Fruit fly (Drosophila melanogaster) whole organism, embryonic: Measurements from ENCODE around the gene CG13842.
A peak's percentile ranks its signal among the peaks of the same experiment; 100 is the strongest.

Experiments used
- B-H2 ChIP-seq: fragments of 200-800 bp; sonication (Bioruptor generic); optimal IDR thresholded peaks from 2 replicates; lab custom pipeline; 2018; ENCODE audit warnings: missing biosample characterization, mild to moderate bottlenecking, missing genetic modification characterization
- BtbVII ChIP-seq: fragments of 200-800 bp; sonication (Bioruptor generic); optimal IDR thresholded peaks from 3 replicates; lab custom pipeline; 2017; ENCODE audit warnings: missing biosample characterization, mild to moderate bottlenecking, missing genetic modification characterization
- C15 ChIP-seq: fragments of 200-800 bp; sonication (Bioruptor generic); IDR thresholded peaks from 3 replicates; pipeline ENCODE4 v1.3.6; 2022; ENCODE audit warnings: missing biosample characterization, missing genetic modification characterization
- CG10462 ChIP-seq: fragments of 200-800 bp; sonication (Bioruptor generic); optimal IDR thresholded peaks from 2 replicates; lab custom pipeline; 2016; ENCODE audit warnings: missing biosample characterization, missing genetic modification characterization
- CG10979 ChIP-seq: fragments of 200-800 bp; sonication (Bioruptor generic); optimal IDR thresholded peaks from 2 replicates; lab custom pipeline; 2018; ENCODE audit warnings: missing biosample characterization, mild to moderate bottlenecking, missing genetic modification characterization, moderate library complexity
- CG12299 ChIP-seq: fragments of 200-800 bp; sonication (Bioruptor generic); optimal IDR thresholded peaks from 2 replicates; lab custom pipeline; 2018; ENCODE audit warnings: missing biosample characterization, mild to moderate bottlenecking, missing genetic modification characterization
- CG12391 ChIP-seq: fragments of 200-800 bp; sonication (Bioruptor generic); optimal IDR thresholded peaks from 3 replicates; lab custom pipeline; 2018; ENCODE audit warnings: missing biosample characterization, mild to moderate bottlenecking, missing genetic modification characterization, moderate library complexity
- CG13123 ChIP-seq: fragments of 200-800 bp; sonication (Bioruptor generic); optimal IDR thresholded peaks from 2 replicates; lab custom pipeline; 2016; ENCODE audit warnings: missing biosample characterization, missing genetic modification characterization
- CG13296 ChIP-seq: fragments of 200-800 bp; sonication (Bioruptor generic); optimal IDR thresholded peaks from 3 replicates; lab custom pipeline; 2018; ENCODE audit warnings: missing biosample characterization, mild to moderate bottlenecking, missing genetic modification characterization
- CG13424 ChIP-seq: fragments of 200-800 bp; sonication (Bioruptor generic); optimal IDR thresholded peaks from 2 replicates; lab custom pipeline; 2019; ENCODE audit warnings: missing biosample characterization, mild to moderate bottlenecking, missing genetic modification characterization, moderate library complexity
- CG15479 ChIP-seq: fragments of 200-800 bp; sonication (Bioruptor generic); optimal IDR thresholded peaks from 3 replicates; lab custom pipeline; 2019; ENCODE audit warnings: missing biosample characterization, mild to moderate bottlenecking, missing genetic modification characterization, moderate library complexity
- CG15514 ChIP-seq: fragments of 200-800 bp; sonication (Bioruptor generic); optimal IDR thresholded peaks from 3 replicates; lab custom pipeline; 2017; ENCODE audit warnings: missing biosample characterization, missing genetic modification characterization, mild to moderate bottlenecking, moderate library complexity, missing genetic modification reagents
- CG17802 ChIP-seq: fragments of 200-800 bp; sonication (Bioruptor generic); optimal IDR thresholded peaks from 2 replicates; lab custom pipeline; 2018; ENCODE audit warnings: missing biosample characterization, mild to moderate bottlenecking, missing genetic modification characterization, moderate library complexity
- CG18262 ChIP-seq: fragments of 200-800 bp; optimal IDR thresholded peaks from 3 replicates; lab custom pipeline; 2019; ENCODE audit warnings: missing biosample characterization, mild to moderate bottlenecking, missing genetic modification characterization, moderate library complexity
- CG2129 ChIP-seq: fragments of 200-800 bp; sonication (Bioruptor generic); IDR thresholded peaks from 2 replicates; pipeline ENCODE4 v1.3.6; 2022; ENCODE audit warnings: missing biosample characterization, missing genetic modification characterization; ENCODE audit not compliant: partially characterized antibody
- CG2875 ChIP-seq: fragments of 200-800 bp; sonication (Bioruptor generic); optimal IDR thresholded peaks from 2 replicates; lab custom pipeline; 2017; ENCODE audit warnings: missing biosample characterization, mild to moderate bottlenecking, missing genetic modification characterization, missing genetic modification reagents
- CG32772 ChIP-seq: fragments of 200-800 bp; sonication (Bioruptor generic); IDR thresholded peaks from 2 replicates; pipeline ENCODE4 v1.3.6; 2022; ENCODE audit warnings: missing biosample characterization, missing genetic modification characterization
- CG33557 ChIP-seq: fragments of 200-800 bp; sonication (Bioruptor generic); optimal IDR thresholded peaks from 2 replicates; lab custom pipeline; 2019; ENCODE audit warnings: missing biosample characterization, mild to moderate bottlenecking, missing genetic modification characterization, moderate library complexity
- CG4282 ChIP-seq: fragments of 200-800 bp; sonication (Bioruptor generic); optimal IDR thresholded peaks from 2 replicates; lab custom pipeline; 2016; ENCODE audit warnings: missing biosample characterization, missing genetic modification characterization
- CG6813 ChIP-seq: fragments of 200-800 bp; sonication (Bioruptor generic); optimal IDR thresholded peaks from 2 replicates; lab custom pipeline; 2017; ENCODE audit warnings: missing biosample characterization, missing genetic modification characterization, mild to moderate bottlenecking, moderate library complexity, missing genetic modification reagents
- CG7928 ChIP-seq: fragments of 200-800 bp; sonication (Bioruptor generic); optimal IDR thresholded peaks from 2 replicates; lab custom pipeline; 2017; ENCODE audit warnings: missing biosample characterization, mild to moderate bottlenecking, missing genetic modification characterization
- CG8281 ChIP-seq: fragments of 200-800 bp; sonication (Bioruptor generic); optimal IDR thresholded peaks from 2 replicates; lab custom pipeline; 2018; ENCODE audit warnings: missing biosample characterization, mild to moderate bottlenecking, missing genetic modification characterization, moderate library complexity
- CG9932 ChIP-seq: fragments of 200-800 bp; sonication (Bioruptor generic); IDR thresholded peaks from 2 replicates; pipeline ENCODE4 v1.3.6; 2022; ENCODE audit warnings: missing biosample characterization, missing genetic modification characterization
- D19A ChIP-seq: fragments of 200-800 bp; optimal IDR thresholded peaks from 3 replicates; lab custom pipeline; 2019; ENCODE audit warnings: missing biosample characterization, mild to moderate bottlenecking, missing genetic modification characterization, moderate library complexity
- Hr3 ChIP-seq: fragments of 200-800 bp; sonication (Bioruptor generic); optimal IDR thresholded peaks from 3 replicates; lab custom pipeline; 2016; ENCODE audit warnings: missing biosample characterization, missing genetic modification characterization
- NfI ChIP-seq: fragments of 200-800 bp; sonication (Bioruptor generic); optimal IDR thresholded peaks from 3 replicates; lab custom pipeline; 2018; ENCODE audit warnings: missing biosample characterization, mild to moderate bottlenecking, missing genetic modification characterization, moderate library complexity
- Oaz ChIP-seq: fragments of 200-800 bp; sonication (Bioruptor generic); IDR thresholded peaks from 2 replicates; pipeline ENCODE4 v1.3.6; 2022; ENCODE audit warnings: missing biosample characterization, missing genetic modification characterization
- Oli ChIP-seq: fragments of 200-800 bp; sonication (Bioruptor generic); optimal IDR thresholded peaks from 2 replicates; lab custom pipeline; 2018; ENCODE audit warnings: missing biosample characterization, mild to moderate bottlenecking, missing genetic modification characterization, moderate library complexity
- Sox100B ChIP-seq: fragments of 200-800 bp; sonication (Bioruptor generic); optimal IDR thresholded peaks from 3 replicates; lab custom pipeline; 2018; ENCODE audit warnings: missing biosample characterization, mild to moderate bottlenecking, missing genetic modification characterization
- Spps ChIP-seq: fragments of 200-800 bp; sonication (Bioruptor generic); optimal IDR thresholded peaks from 2 replicates; lab custom pipeline; 2018; ENCODE audit warnings: missing biosample characterization, mild to moderate bottlenecking, missing genetic modification characterization
- Stat92E ChIP-seq, 3 experiments: fragments of >200 bp in 2 of 3; fragments of 200-800 bp in 1 of 3; sonication (Bioruptor generic) in 1 of 3; optimal IDR thresholded peaks; 2 replicates each; lab custom pipeline; 2017 to 2019; ENCODE audit warnings: missing biosample characterization in 3 of 3, missing genetic modification characterization in 3 of 3, mild to moderate bottlenecking in 1 of 3, moderate library complexity in 1 of 3
- al ChIP-seq: fragments of 200-800 bp; sonication (Bioruptor generic); IDR thresholded peaks from 2 replicates; pipeline ENCODE4 v1.3.6; 2022; ENCODE audit warnings: missing biosample characterization, missing genetic modification characterization
- ap ChIP-seq: fragments of 200-800 bp; sonication (Bioruptor generic); IDR thresholded peaks from 2 replicates; pipeline ENCODE4 v1.3.6; 2022; ENCODE audit warnings: missing biosample characterization, missing genetic modification characterization
- az2 ChIP-seq: fragments of 200-800 bp; sonication (Bioruptor generic); optimal IDR thresholded peaks from 3 replicates; lab custom pipeline; 2016; ENCODE audit warnings: missing biosample characterization, missing genetic modification characterization
- chinmo ChIP-seq: fragments of 200-800 bp; sonication (Bioruptor generic); IDR thresholded peaks from 4 replicates; pipeline ENCODE4 v1.3.6; 2022; ENCODE audit warnings: missing biosample characterization, missing genetic modification characterization; ENCODE audit not compliant: partially characterized antibody
- dm ChIP-seq: fragments of 200-800 bp; sonication (Bioruptor generic); optimal IDR thresholded peaks from 3 replicates; lab custom pipeline; 2016; ENCODE audit warnings: missing biosample characterization, missing genetic modification characterization
- ftz-f1 ChIP-seq: fragments of 200-800 bp; sonication (Bioruptor generic); optimal IDR thresholded peaks from 2 replicates; lab custom pipeline; 2016; ENCODE audit warnings: missing biosample characterization, missing genetic modification characterization
- kay ChIP-seq: fragments of 200-800 bp; sonication (Bioruptor generic); optimal IDR thresholded peaks from 2 replicates; lab custom pipeline; 2016; ENCODE audit warnings: missing biosample characterization, missing genetic modification characterization
- luna ChIP-seq: fragments of 200-800 bp; sonication (Bioruptor generic); optimal IDR thresholded peaks from 2 replicates; lab custom pipeline; 2016; ENCODE audit warnings: missing biosample characterization, missing genetic modification characterization
- mirr ChIP-seq: fragments of 200-800 bp; sonication (Bioruptor generic); optimal IDR thresholded peaks from 3 replicates; lab custom pipeline; 2018; ENCODE audit warnings: missing biosample characterization, mild to moderate bottlenecking, missing genetic modification characterization
- mld ChIP-seq: fragments of 200-800 bp; sonication (Bioruptor generic); IDR thresholded peaks from 3 replicates; pipeline ENCODE4 v1.3.6; 2022; ENCODE audit warnings: missing biosample characterization, missing genetic modification characterization; ENCODE audit not compliant: partially characterized antibody
- pb ChIP-seq: fragments of 200-800 bp; sonication (Bioruptor generic); optimal IDR thresholded peaks from 3 replicates; lab custom pipeline; 2016; ENCODE audit warnings: missing biosample characterization, missing genetic modification characterization
- ranshi ChIP-seq: fragments of 200-800 bp; sonication (Bioruptor generic); IDR thresholded peaks from 2 replicates; pipeline ENCODE4 v1.3.6; 2022; ENCODE audit warnings: missing biosample characterization, missing genetic modification characterization
- salm ChIP-seq: fragments of 200-800 bp; sonication (Bioruptor generic); optimal IDR thresholded peaks from 2 replicates; lab custom pipeline; 2018; ENCODE audit warnings: missing biosample characterization, mild to moderate bottlenecking, missing genetic modification characterization
- sens ChIP-seq: fragments of 200-800 bp; sonication (Bioruptor generic); peaks from one replicate; lab custom pipeline; 2016; ENCODE audit warnings: missing biosample characterization, missing genetic modification characterization
- sna ChIP-seq: fragments of 200-800 bp; sonication (Bioruptor generic); IDR thresholded peaks from 2 replicates; pipeline ENCODE4 v1.3.6; 2022; ENCODE audit warnings: missing biosample characterization, missing genetic modification characterization; ENCODE audit not compliant: partially characterized antibody
- sr ChIP-seq: fragments of 200-800 bp; sonication (Bioruptor generic); IDR thresholded peaks from 3 replicates; pipeline ENCODE4 v1.3.6; 2022; ENCODE audit warnings: missing biosample characterization, missing genetic modification characterization
- stc ChIP-seq: fragments of 200-800 bp; sonication (Bioruptor generic); IDR thresholded peaks from 2 replicates; pipeline ENCODE4 v1.3.6; 2022; ENCODE audit warnings: missing biosample characterization, missing genetic modification characterization
- zfh1 ChIP-seq: fragments of 200-800 bp; sonication (Bioruptor generic); IDR thresholded peaks from 3 replicates; pipeline ENCODE4 v1.3.6; 2022; ENCODE audit warnings: missing biosample characterization, missing genetic modification characterization

The CG13842 gene

DNA sequence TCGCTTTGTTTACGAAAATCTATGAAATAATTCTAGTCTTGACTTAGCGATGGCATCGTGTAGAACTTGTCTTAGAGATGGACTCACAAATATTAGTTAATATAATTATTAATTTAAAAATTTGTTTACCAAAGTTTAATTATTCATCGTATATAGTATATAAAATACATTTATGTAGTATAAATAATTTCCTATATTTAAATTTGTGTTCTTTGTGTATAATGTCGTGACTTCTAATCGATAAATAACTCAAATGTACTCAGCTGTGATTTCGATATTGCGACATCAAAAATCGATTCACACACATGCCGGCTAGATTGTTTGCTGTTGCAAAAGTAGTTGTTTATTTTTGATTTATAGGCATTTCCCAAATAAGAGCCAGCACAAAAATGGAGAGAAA is 16.8 kb downstream of the CG13842 start, which contains the start of the genes wfs1 and Nup133 (continued):
- TF ChIP-seq CG17802 (peak; percentile 14), CG13296 (GFP tag; lab: Kevin White, UChicago) (peak; percentile 70), ranshi (GFP tag; lab: Robert Waterston, UW) (peak; percentile 52; the same call in 1 of the 2 replicates), al (GFP tag; lab: Robert Waterston, UW) (peak; percentile 59; the same call in 1 of the 2 replicates), zfh1 (GFP tag; lab: Robert Waterston, UW) (peak; percentile 65; the same call in 2 of the 3 replicates), BtbVII (GFP tag; lab: Kevin White, UChicago) (peak; percentile 35), CG15514 (GFP tag; lab: Kevin White, UChicago) (peak; percentile 60), sna (GFP tag; lab: Robert Waterston, UW) (peak; percentile 97), stc (0 out of 2 replicates have a peak, but pooled peaks have one; percentile 49), ftz-f1 (GFP tag; lab: Kevin White, UChicago) (no peak), CG6813 (peak; percentile 31), sens (peak; percentile 64), CG9932 (GFP tag; lab: Robert Waterston, UW) (peak; percentile 81), CG13123 (GFP tag; lab: Kevin White, UChicago) (peak; percentile 76), CG7928 (GFP tag; lab: Kevin White, UChicago) (peak; percentile 5), az2 (GFP tag; lab: Kevin White, UChicago) (peak; percentile 76), B-H2 (GFP tag; lab: Kevin White, UChicago) (peak; percentile 77), CG8281 (tag; lab: Kevin White, UChicago) (peak; percentile 13), kay (GFP tag; lab: Kevin White, UChicago) (peak; percentile 55), luna (GFP tag; lab: Kevin White, UChicago) (no peak), CG10979 (tag; lab: Kevin White, UChicago) (peak; percentile 83), chinmo (GFP tag; lab: Robert Waterston, UW) (0 out of 4 replicates have a peak, but pooled peaks have one; percentile 69), Spps (tag; lab: Kevin White, UChicago) (peak; percentile 67), CG32772 (GFP tag; lab: Robert Waterston, UW) (peak; percentile 53; the same call in 1 of the 2 replicates), Stat92E (GFP tag; optimal IDR thresholded peaks at IDR 0.05; lab: Kevin White, UChicago) (peak in 1 of 3 experiments; percentile 57), CG2129 (GFP tag; lab: Robert Waterston, UW) (peak; percentile 59; the same call in 1 of the 2 replicates), C15 (GFP tag; lab: Robert Waterston, UW) (0 out of 3 replicates have a peak, but pooled peaks have one; percentile 48), Sox100B (GFP tag; lab: Kevin White, UChicago) (no peak), CG12391 (peak; percentile 94), ap (GFP tag; lab: Robert Waterston, UW) (no peak), NfI (GFP tag; lab: Kevin White, UChicago) (peak; percentile 63), mld (GFP tag; lab: Robert Waterston, UW) (peak; percentile 27; the same call in 1 of the 3 replicates), sr (no peak), CG18262 (tag; lab: Kevin White, UChicago) (peak; percentile 89), CG2875 (GFP tag; lab: Kevin White, UChicago) (no peak), CG13424 (tag; lab: Kevin White, UChicago) (peak; percentile 93), CG15479 (GFP tag; lab: Kevin White, UChicago) (peak; percentile 86), CG4282 (GFP tag; lab: Kevin White, UChicago) (no peak), CG10462 (peak; percentile 32), dm (no peak), Oli (tag; lab: Kevin White, UChicago) (peak; percentile 66), pb (no peak), CG33557 (GFP tag; lab: Kevin White, UChicago) (peak; percentile 86), Hr3 (GFP tag; lab: Kevin White, UChicago) (peak; percentile 80), Oaz (GFP tag; lab: Robert Waterston, UW) (no peak; the same call in 1 of the 2 replicates), mirr (GFP tag; lab: Kevin White, UChicago) (no peak), CG12299 (tag; lab: Kevin White, UChicago) (peak; percentile 82), D19A (tag; lab: Kevin White, UChicago) (no peak), salm (tag; lab: Kevin White, UChicago) (peak; percentile 49)
